Fruit fly (Drosophila melanogaster): Measurements from ENCODE around the gene Tbh.

Tbh gene

dm6 chrX:8075300-8075927, 79.9 kb downstream of the Tbh start, which contains the start of the genes Upf2 and CG1571 (continued):
- TF ChIP-seq BEAF-32 (GFP tag; optimal IDR thresholded peaks at IDR 0.05) (peak; percentile 70), CG17829 (tag; optimal IDR thresholded peaks at IDR 0.05) (peak; percentile 27), Xbp1 (GFP tag; optimal IDR thresholded peaks at IDR 0.05) (no peak), bsh (GFP tag; optimal IDR thresholded peaks at IDR 0.05) (no peak), pzg (GFP tag; optimal IDR thresholded peaks at IDR 0.05) (peak; percentile 87), CG17361 (GFP tag; IDR thresholded peaks at IDR 0.05) (no peak), Dbx (GFP tag; IDR thresholded peaks at IDR 0.05) (no peak), Hsf (GFP tag; optimal IDR thresholded peaks at IDR 0.05) (peak; percentile 26), CG13296 (GFP tag; optimal IDR thresholded peaks at IDR 0.05) (no peak), chn (GFP tag; optimal IDR thresholded peaks at IDR 0.05) (peak; percentile 9), CG16863 (GFP tag; optimal IDR thresholded peaks at IDR 0.05) (no peak), lilli (GFP tag; optimal IDR thresholded peaks at IDR 0.05) (no peak), CG30020 (tag; optimal IDR thresholded peaks at IDR 0.05) (no peak), fd102C (GFP tag; optimal IDR thresholded peaks at IDR 0.05) (no peak), Sox102F (GFP tag; optimal IDR thresholded peaks at IDR 0.05) (no peak), Aef1 (GFP tag; IDR thresholded peaks at IDR 0.05) (no peak), gfzf (GFP tag; optimal IDR thresholded peaks at IDR 0.05) (peak; percentile 85), ap (GFP tag; IDR thresholded peaks at IDR 0.05) (no peak), salm (tag; optimal IDR thresholded peaks at IDR 0.05) (no peak), CG12299 (tag; optimal IDR thresholded peaks at IDR 0.05) (no peak), CG33213 (GFP tag; optimal IDR thresholded peaks at IDR 0.05) (peak; percentile 32), tup (GFP tag; optimal IDR thresholded peaks at IDR 0.05) (no peak), crol (GFP tag; IDR thresholded peaks at IDR 0.05) (peak; percentile 94), sd (tag; optimal IDR thresholded peaks at IDR 0.05) (no peak), CG11398 (GFP tag; optimal IDR thresholded peaks at IDR 0.05) (no peak), CG11696 (GFP tag; IDR thresholded peaks at IDR 0.05) (no peak), Max (GFP tag; optimal IDR thresholded peaks at IDR 0.05) (peak; percentile 56), ham (GFP tag; IDR thresholded peaks at IDR 0.05) (no peak), nerfin-2 (GFP tag; IDR thresholded peaks at IDR 0.05; ENCODE audit: partially characterized antibody) (peak; percentile 68), CG12071 (GFP tag; optimal IDR thresholded peaks at IDR 0.05) (no peak), Chrac-16 (GFP tag; optimal IDR thresholded peaks at IDR 0.05) (no peak), sim (GFP tag; IDR thresholded peaks at IDR 0.05) (no peak), da (GFP tag; optimal IDR thresholded peaks at IDR 0.05) (no peak), Hr78 (GFP tag; optimal IDR thresholded peaks at IDR 0.05) (no peak), CG5245 (GFP tag; optimal IDR thresholded peaks at IDR 0.05) (no peak), gro (GFP tag; optimal IDR thresholded peaks at IDR 0.05) (peak; percentile 4), rib (GFP tag; IDR thresholded peaks at IDR 0.05) (no peak), CG5953 (GFP tag; IDR thresholded peaks at IDR 0.05) (no peak), sna (GFP tag; IDR thresholded peaks at IDR 0.05; ENCODE audit: partially characterized antibody) (0 out of 2 replicates have a peak, but pooled peaks have one; percentile 36), CG18476 (GFP tag; optimal IDR thresholded peaks at IDR 0.05) (no peak), CG1792 (GFP tag; optimal IDR thresholded peaks at IDR 0.05) (no peak), CHES-1-like (GFP tag; optimal IDR thresholded peaks at IDR 0.05) (no peak), CG15696 (tag; optimal IDR thresholded peaks at IDR 0.05) (no peak), ac (GFP tag; optimal IDR thresholded peaks at IDR 0.05) (no peak), al (GFP tag; IDR thresholded peaks at IDR 0.05) (no peak), CG34422 (GFP tag; IDR thresholded peaks at IDR 0.05) (peak; percentile 29; the same call in 1 of the 3 replicates), Six4 (GFP tag; optimal IDR thresholded peaks at IDR 0.05) (no peak), CG30431 (GFP tag; optimal IDR thresholded peaks at IDR 0.05) (no peak), CG6813 (GFP tag; optimal IDR thresholded peaks at IDR 0.05) (no peak), emc (GFP tag; optimal IDR thresholded peaks at IDR 0.05) (no peak)

All from whole organism, embryonic.